Worm (Caenorhabditis elegans): Measurements from ENCODE around the gene ttm-2.

The ttm-2 gene

ce11 chrII:4767612-4768011 is 1.4 kb upstream of the ttm-2 start:
- TF ChIP-seq B0035.1 (tag; optimal IDR thresholded peaks at IDR 0.05) (no peak), unc-62 (GFP tag; optimal IDR thresholded peaks at IDR 0.05) (no peak), mel-28 (tag; optimal IDR thresholded peaks at IDR 0.05; ENCODE audit: borderline replicate concordance) (no peak), sptf-2 (GFP tag; optimal IDR thresholded peaks at IDR 0.05) (no peak), ceh-91 (GFP tag; IDR thresholded peaks at IDR 0.05) (no peak), tbx-9 (tag; optimal IDR thresholded peaks at IDR 0.05; ENCODE audit: borderline replicate concordance) (no peak), efl-1 (GFP tag; optimal IDR thresholded peaks at IDR 0.05) (no peak), ceh-27 (GFP tag; optimal IDR thresholded peaks at IDR 0.05) (no peak), ceh-58 (GFP tag; IDR thresholded peaks at IDR 0.05) (no peak), ztf-26 (tag; optimal IDR thresholded peaks at IDR 0.05) (no peak), egl-44 (GFP tag; IDR thresholded peaks at IDR 0.05) (no peak), die-1 (tag; optimal IDR thresholded peaks at IDR 0.05) (no peak), dox-1 (GFP tag; IDR thresholded peaks at IDR 0.05) (no peak), ceh-40 (GFP tag; IDR thresholded peaks at IDR 0.05) (no peak), lsl-1 (GFP tag; optimal IDR thresholded peaks at IDR 0.05) (no peak), ztf-18 (tag; optimal IDR thresholded peaks at IDR 0.05) (no peak), F55B11.4 (tag; optimal IDR thresholded peaks at IDR 0.05; ENCODE audit: borderline replicate concordance, insufficient read depth) (no peak), sea-2 (GFP tag; IDR thresholded peaks at IDR 0.05) (no peak)

- TF ChIP-seq B0261.1 (tag; optimal IDR thresholded peaks at IDR 0.05), result no peak
- no peak for TF ChIP-seq pbrm-1 (GFP tag; IDR thresholded peaks at IDR 0.05)
- TF ChIP-seq lin-26 (GFP tag; IDR thresholded peaks at IDR 0.05), result peak; percentile 47; the same call in 1 of the 2 replicates
- TF ChIP-seq nhr-179 (tag; optimal IDR thresholded peaks at IDR 0.05), result no peak
- no peak for TF ChIP-seq ceh-91 (GFP tag; IDR thresholded peaks at IDR 0.05)
- TF ChIP-seq zim-3 (tag; optimal IDR thresholded peaks at IDR 0.05), result no peak
- TF ChIP-seq snpc-1.3 (tag; optimal IDR thresholded peaks at IDR 0.05; ENCODE audit: insufficient read depth), result no peak
- no peak for TF ChIP-seq ztf-25 (GFP tag; IDR thresholded peaks at IDR 0.05)
- peak; percentile 11 for TF ChIP-seq ztf-26 (tag; optimal IDR thresholded peaks at IDR 0.05)
- no peak for TF ChIP-seq gei-17 (GFP tag; optimal IDR thresholded peaks at IDR 0.05)
These were observed 3.5 kb downstream of the ttm-2 start, which contains the start of gene F26G1.2 for ce11 chrII:4762574-4763285. Gene F26G1.2, plus strand, starts transcription at chrII:4763081.

ce11 chrII:4761020-4761419 is 5.2 kb downstream of the ttm-2 start:
- peak; percentile 6 for TF ChIP-seq ztf-26 (tag; optimal IDR thresholded peaks at IDR 0.05)
- no peak for TF ChIP-seq madf-3 (GFP tag; IDR thresholded peaks at IDR 0.05)

ce11 chrII:4759835-4760234 is 6.3 kb downstream of the ttm-2 start:
- TF ChIP-seq ceh-40 (GFP tag; IDR thresholded peaks at IDR 0.05) (no peak), repo-1 (tag; optimal IDR thresholded peaks at IDR 0.05) (no peak), rec-8 (tag; optimal IDR thresholded peaks at IDR 0.05) (no peak), ztf-18 (tag; optimal IDR thresholded peaks at IDR 0.05) (no peak), attf-6 (GFP tag; IDR thresholded peaks at IDR 0.05) (no peak), F52B5.7 (tag; optimal IDR thresholded peaks at IDR 0.05) (no peak), B0336.3 (GFP tag; IDR thresholded peaks at IDR 0.05) (no peak), dox-1 (GFP tag; IDR thresholded peaks at IDR 0.05) (no peak), gei-17 (GFP tag; optimal IDR thresholded peaks at IDR 0.05) (no peak), hlh-12 (tag; optimal IDR thresholded peaks at IDR 0.05) (no peak), F33H1.4 (GFP tag; IDR thresholded peaks at IDR 0.05) (no peak), ztf-22 (GFP tag; optimal IDR thresholded peaks at IDR 0.05) (no peak), ztf-25 (GFP tag; IDR thresholded peaks at IDR 0.05) (no peak), D2030.7 (GFP tag; IDR thresholded peaks at IDR 0.05) (no peak), lir-1 (GFP tag; conservative IDR thresholded peaks at IDR 0.05) (no peak), lin-26 (GFP tag; IDR thresholded peaks at IDR 0.05) (no peak)

Measured in whole organism, young adult.